Worm (Caenorhabditis elegans): ENCODE results near the gene swt-1.

Gene swt-1

ce11 chrIV:269107-269506, 38.2 kb upstream of the swt-1 start, which contains the start of gene T21D12.11:
T21D12.11 (plus strand) TSS chrIV:269407.
- TF ChIP-seq ceh-16 (tag; optimal IDR thresholded peaks at IDR 0.05): no peak
- no peak for TF ChIP-seq fos-1 (tag; optimal IDR thresholded peaks at IDR 0.05)
- TF ChIP-seq lin-39 (tag; optimal IDR thresholded peaks at IDR 0.05): no peak
- no peak for TF ChIP-seq unc-62 (GFP tag; optimal IDR thresholded peaks at IDR 0.05)
- TF ChIP-seq pha-4 (tag; optimal IDR thresholded peaks at IDR 0.05): no peak
- TF ChIP-seq lsy-12 (tag; optimal IDR thresholded peaks at IDR 0.05): no peak
- no peak for TF ChIP-seq nhr-25 (tag; optimal IDR thresholded peaks at IDR 0.05)
- TF ChIP-seq daf-12 (tag; optimal IDR thresholded peaks at IDR 0.05): no peak

DNA sequence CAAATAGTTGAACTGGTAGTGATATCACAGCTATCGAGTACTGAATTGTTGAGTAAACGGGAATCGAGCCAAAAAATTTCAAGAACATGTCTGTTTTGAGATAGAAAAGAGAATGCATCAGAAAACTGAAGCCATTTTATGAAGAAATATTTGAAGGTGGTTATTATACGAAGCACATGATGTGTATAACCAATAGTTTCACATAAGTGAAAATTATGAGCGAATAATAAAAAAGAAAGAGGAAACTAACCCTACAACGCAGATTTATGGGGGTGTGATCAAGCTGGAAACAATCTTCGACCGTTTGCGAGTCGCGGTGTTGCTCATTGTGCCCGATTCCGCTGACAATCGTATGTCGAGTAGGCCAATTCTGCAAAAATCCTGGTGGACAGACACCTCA, 34.0 kb upstream of the swt-1 start, which contains the start of gene srh-282:
Gene srh-282, minus strand, starts transcription at position 101 of the 400 bp plus-strand sequence.
- no peak for TF ChIP-seq ceh-28 (tag; optimal IDR thresholded peaks at IDR 0.05)
- no peak for TF ChIP-seq nhr-28 (tag; optimal IDR thresholded peaks at IDR 0.05)
- no peak for TF ChIP-seq aly-2 (tag; optimal IDR thresholded peaks at IDR 0.05)
- TF ChIP-seq ztf-11 (tag; optimal IDR thresholded peaks at IDR 0.05): no peak
- TF ChIP-seq pha-4 (tag; optimal IDR thresholded peaks at IDR 0.05): no peak
- no peak for TF ChIP-seq R02D3.7 (tag; optimal IDR thresholded peaks at IDR 0.05)
- no peak for TF ChIP-seq elt-3 (tag; optimal IDR thresholded peaks at IDR 0.05)
- TF ChIP-seq nhr-25 (tag; optimal IDR thresholded peaks at IDR 0.05): no peak
- TF ChIP-seq ceh-16 (tag; optimal IDR thresholded peaks at IDR 0.05): no peak
- TF ChIP-seq fos-1 (tag; optimal IDR thresholded peaks at IDR 0.05): no peak
- no peak for TF ChIP-seq lin-15B (tag; optimal IDR thresholded peaks at IDR 0.05)
- no peak for TF ChIP-seq ceh-82 (tag; optimal IDR thresholded peaks at IDR 0.05)
- TF ChIP-seq sea-2 (GFP tag; optimal IDR thresholded peaks at IDR 0.05): no peak
- TF ChIP-seq hmg-11 (tag; optimal IDR thresholded peaks at IDR 0.05): no peak
- no peak for TF ChIP-seq mml-1 (tag; optimal IDR thresholded peaks at IDR 0.05)
- no peak for TF ChIP-seq nhr-11 (tag; optimal IDR thresholded peaks at IDR 0.05)
- no peak for TF ChIP-seq lin-39 (tag; optimal IDR thresholded peaks at IDR 0.05)

ce11 chrIV:274185-274584, 33.1 kb upstream of the swt-1 start, which contains the start of gene sma-10:
sma-10 (plus strand) TSS chrIV:274420.
- TF ChIP-seq nfya-1 (tag; optimal IDR thresholded peaks at IDR 0.05; ENCODE audit: insufficient read depth): peak; percentile 29
- no peak for TF ChIP-seq sea-2 (GFP tag; optimal IDR thresholded peaks at IDR 0.05)
- TF ChIP-seq tbx-2 (tag; optimal IDR thresholded peaks at IDR 0.05): no peak
- no peak for TF ChIP-seq fkh-2 (tag; optimal IDR thresholded peaks at IDR 0.05)
- TF ChIP-seq pqm-1 (tag; optimal IDR thresholded peaks at IDR 0.05): peak; percentile 98
- no peak for TF ChIP-seq eor-1 (tag; optimal IDR thresholded peaks at IDR 0.05)
- TF ChIP-seq nhr-23 (tag; optimal IDR thresholded peaks at IDR 0.05): peak; percentile 76
- TF ChIP-seq egl-5 (tag; optimal IDR thresholded peaks at IDR 0.05): no peak
- peak; percentile 65 for TF ChIP-seq ceh-28 (tag; optimal IDR thresholded peaks at IDR 0.05)
- no peak for TF ChIP-seq ama-1 (optimal IDR thresholded peaks at IDR 0.05)
- no peak for TF ChIP-seq elt-1 (tag; optimal IDR thresholded peaks at IDR 0.05)
- no peak for TF ChIP-seq nhr-77 (tag; optimal IDR thresholded peaks at IDR 0.05)
- no peak for TF ChIP-seq hmg-11 (tag; optimal IDR thresholded peaks at IDR 0.05)
- TF ChIP-seq ceh-9 (tag; optimal IDR thresholded peaks at IDR 0.05): no peak
- no peak for TF ChIP-seq fos-1 (tag; optimal IDR thresholded peaks at IDR 0.05)
- TF ChIP-seq pha-4 (tag; optimal IDR thresholded peaks at IDR 0.05): peak; percentile 82
- no peak for TF ChIP-seq unc-62 (GFP tag; optimal IDR thresholded peaks at IDR 0.05)
- peak; percentile 0 for TF ChIP-seq nhr-43 (tag; optimal IDR thresholded peaks at IDR 0.05; ENCODE audit: poor library complexity, severe bottlenecking)
- no peak for TF ChIP-seq ceh-82 (tag; optimal IDR thresholded peaks at IDR 0.05)
- TF ChIP-seq elt-2 (tag; optimal IDR thresholded peaks at IDR 0.05): peak; percentile 97
- peak; percentile 82 for TF ChIP-seq jun-1 (tag; optimal IDR thresholded peaks at IDR 0.05)
- peak in 2 of 3 experiments; percentile 17 to 58 for TF ChIP-seq elt-3 (tag; optimal IDR thresholded peaks at IDR 0.05)
- TF ChIP-seq nhr-25 (tag; optimal IDR thresholded peaks at IDR 0.05): no peak
- TF ChIP-seq nhr-28 (tag; optimal IDR thresholded peaks at IDR 0.05): no peak

- TF ChIP-seq pha-4 (tag; optimal IDR thresholded peaks at IDR 0.05) (peak; percentile 30), mml-1 (tag; optimal IDR thresholded peaks at IDR 0.05) (no peak), zag-1 (tag; optimal IDR thresholded peaks at IDR 0.05) (no peak), pqm-1 (tag; optimal IDR thresholded peaks at IDR 0.05) (peak; percentile 68), elt-2 (tag; optimal IDR thresholded peaks at IDR 0.05) (peak; percentile 62), nhr-11 (tag; optimal IDR thresholded peaks at IDR 0.05) (no peak), fos-1 (tag; optimal IDR thresholded peaks at IDR 0.05) (no peak)
Observed at ce11 chrIV:275146-275545, 32.2 kb upstream of the swt-1 start.

All from whole organism, L3 larva.